Worm (Caenorhabditis elegans) whole organism, L4 larva: Measurements from ENCODE around the gene cpr-8.

Experiments
- F26F4.8 ChIP-seq: fragments of 200-800 bp; sonication (Bioruptor generic); conservative IDR thresholded peaks from 2 replicates; pipeline ENCODE4 v1.3.6; 2022; ENCODE audit warnings: missing genetic modification characterization, missing compliant biosample characterization
- F44E2.7 ChIP-seq: fragments of 200-800 bp; sonication (Bioruptor generic); IDR thresholded peaks from 2 replicates; pipeline ENCODE4 v2.1.2; 2022; ENCODE audit warnings: missing genetic modification characterization, missing compliant biosample characterization
- F49E8.2 ChIP-seq: sonication (generic microtip); optimal IDR thresholded peaks from 2 replicates; lab custom pipeline; 2016; ENCODE audit warnings: missing compliant biosample characterization, mild to moderate bottlenecking, missing genetic modification characterization, borderline replicate concordance
- R02D3.7 ChIP-seq: fragments of 150-350 bp; sonication (generic microtip); optimal IDR thresholded peaks from 3 replicates; lab custom pipeline; 2014; ENCODE audit warnings: missing biosample characterization, missing genetic modification characterization
- Y48G9A.11 ChIP-seq: fragments of 200-800 bp; sonication (Bioruptor generic); IDR thresholded peaks from 2 replicates; pipeline ENCODE4 v1.3.6; 2022; ENCODE audit warnings: missing genetic modification reagents, missing genetic modification characterization, missing compliant biosample characterization
- Y75B8A.6 ChIP-seq: fragments of 200-800 bp; sonication (Bioruptor generic); IDR thresholded peaks from 2 replicates; pipeline ENCODE4 v1.3.6; 2022; ENCODE audit warnings: missing genetic modification reagents, missing genetic modification characterization, missing compliant biosample characterization
- ZK337.2 ChIP-seq: fragments of 200-800 bp; sonication (Bioruptor generic); IDR thresholded peaks from 2 replicates; pipeline ENCODE4 v1.3.6; 2022; ENCODE audit warnings: missing genetic modification reagents, missing genetic modification characterization, missing compliant biosample characterization
- aha-1 ChIP-seq: fragments of 150-350 bp; peaks from one replicate; lab custom pipeline; 2014; ENCODE audit warnings: missing biosample characterization, missing genetic modification characterization
- aly-2 ChIP-seq: sonication (generic microtip); optimal IDR thresholded peaks from 2 replicates; lab custom pipeline; 2018; ENCODE audit warnings: missing biosample characterization, missing genetic modification characterization
- attf-4 ChIP-seq: sonication (generic microtip); optimal IDR thresholded peaks from 3 replicates; lab custom pipeline; 2017; ENCODE audit warnings: missing biosample characterization, missing genetic modification characterization
- ceh-20 ChIP-seq: fragments of 200-800 bp; sonication (Bioruptor generic); IDR thresholded peaks from 2 replicates; pipeline ENCODE4 v1.3.6; 2022; ENCODE audit warnings: missing genetic modification reagents, missing genetic modification characterization, missing compliant biosample characterization
- ceh-28 ChIP-seq: fragments of 150-350 bp; optimal IDR thresholded peaks from 2 replicates; lab custom pipeline; 2014; ENCODE audit warnings: missing biosample characterization, missing genetic modification reagents, missing genetic modification characterization
- ceh-32 ChIP-seq: sonication (generic microtip); optimal IDR thresholded peaks from 2 replicates; lab custom pipeline; 2016; ENCODE audit warnings: mild to moderate bottlenecking, missing genetic modification characterization, missing compliant biosample characterization; ENCODE audit not compliant: poor library complexity
- ceh-44 ChIP-seq: fragments of 200-800 bp; sonication (Bioruptor generic); IDR thresholded peaks from 2 replicates; pipeline ENCODE4 v1.3.6; 2022; ENCODE audit warnings: missing genetic modification reagents, missing genetic modification characterization, missing compliant biosample characterization
- ceh-62 ChIP-seq: sonication (generic microtip); optimal IDR thresholded peaks from 2 replicates; lab custom pipeline; 2017; ENCODE audit warnings: missing biosample characterization, missing genetic modification characterization
- ces-1 ChIP-seq: fragments of 150-350 bp; sonication (generic microtip); optimal IDR thresholded peaks from 4 replicates; lab custom pipeline; 2014; ENCODE audit warnings: missing biosample characterization, missing genetic modification reagents, missing genetic modification characterization
- ctbp-1 ChIP-seq: fragments of 200-800 bp; sonication (Bioruptor generic); IDR thresholded peaks from 2 replicates; pipeline ENCODE4 v1.3.6; 2022; ENCODE audit warnings: missing genetic modification reagents, missing genetic modification characterization, missing compliant biosample characterization
- dmd-6 ChIP-seq: fragments of 200-800 bp; sonication (Bioruptor generic); IDR thresholded peaks from 2 replicates; pipeline ENCODE4 v1.3.6; 2022; ENCODE audit warnings: missing genetic modification reagents, missing genetic modification characterization, missing compliant biosample characterization
- egl-27 ChIP-seq: sonication (generic microtip); optimal IDR thresholded peaks from 3 replicates; lab custom pipeline; 2017; ENCODE audit warnings: missing biosample characterization, missing genetic modification reagents, missing genetic modification characterization
- fkh-10 ChIP-seq: fragments of 150-350 bp; optimal IDR thresholded peaks from 2 replicates; lab custom pipeline; 2014; ENCODE audit warnings: missing biosample characterization, missing genetic modification reagents, missing genetic modification characterization
- hlh-30 ChIP-seq: sonication (generic microtip); optimal IDR thresholded peaks from 2 replicates; lab custom pipeline; 2017; ENCODE audit warnings: antibody characterized with exemption, mild to moderate bottlenecking, missing genetic modification characterization, missing compliant biosample characterization; ENCODE audit not compliant: insufficient read depth
- lim-7 ChIP-seq: fragments of 200-800 bp; sonication (Bioruptor generic); IDR thresholded peaks from 2 replicates; pipeline ENCODE4 v1.3.6; 2022; ENCODE audit warnings: missing genetic modification characterization, missing compliant biosample characterization
- lin-1 ChIP-seq: fragments of 200-800 bp; sonication (Bioruptor generic); IDR thresholded peaks from 2 replicates; pipeline ENCODE4 v1.3.6; 2022; ENCODE audit warnings: missing genetic modification reagents, missing genetic modification characterization, missing compliant biosample characterization
- lin-13 ChIP-seq: fragments of 150-350 bp; optimal IDR thresholded peaks from 2 replicates; lab custom pipeline; 2014; ENCODE audit warnings: missing biosample characterization, missing genetic modification reagents, missing genetic modification characterization
- madf-5 ChIP-seq, 2 experiments: fragments of 200-800 bp; sonication (Bioruptor generic); IDR thresholded peaks; 2 replicates each; pipeline ENCODE4 v1.3.6; 2022; ENCODE audit warnings: missing compliant biosample characterization in 2 of 2, missing genetic modification characterization in 2 of 2
- madf-9 ChIP-seq: fragments of 200-800 bp; sonication (Bioruptor generic); conservative IDR thresholded peaks from 2 replicates; pipeline ENCODE4 v1.3.6; 2022; ENCODE audit warnings: missing genetic modification reagents, missing genetic modification characterization, missing compliant biosample characterization
- mxl-2 ChIP-seq: fragments of 200-800 bp; sonication (Bioruptor generic); conservative IDR thresholded peaks from 2 replicates; pipeline ENCODE4 v1.3.6; 2022; ENCODE audit warnings: missing genetic modification reagents, missing genetic modification characterization, missing compliant biosample characterization
- nhr-10 ChIP-seq: fragments of 150-350 bp; optimal IDR thresholded peaks from 2 replicates; lab custom pipeline; 2014; ENCODE audit warnings: missing biosample characterization, missing genetic modification characterization
- nhr-102 ChIP-seq: sonication (generic microtip); optimal IDR thresholded peaks from 2 replicates; lab custom pipeline; 2016; ENCODE audit warnings: mild to moderate bottlenecking, missing genetic modification characterization, moderate library complexity, missing compliant biosample characterization
- nhr-237 ChIP-seq: sonication (generic microtip); optimal IDR thresholded peaks from 2 replicates; lab custom pipeline; 2017; ENCODE audit warnings: missing biosample characterization, missing genetic modification characterization
- nhr-25 ChIP-seq: sonication (generic microtip); optimal IDR thresholded peaks from 2 replicates; lab custom pipeline; 2017; ENCODE audit warnings: missing genetic modification characterization, mild to moderate bottlenecking, missing compliant biosample characterization, antibody characterized with exemption, moderate library complexity, borderline replicate concordance; ENCODE audit not compliant: insufficient read depth
- nhr-28 ChIP-seq: fragments of 150-350 bp; optimal IDR thresholded peaks from 2 replicates; lab custom pipeline; 2014; ENCODE audit warnings: missing biosample characterization, missing genetic modification characterization
- nhr-42 ChIP-seq: fragments of 200-800 bp; sonication (Bioruptor generic); IDR thresholded peaks from 2 replicates; pipeline ENCODE4 v1.3.6; 2022; ENCODE audit warnings: missing genetic modification characterization, missing compliant biosample characterization
- nhr-76 ChIP-seq: fragments of 150-350 bp; optimal IDR thresholded peaks from 2 replicates; lab custom pipeline; 2014; ENCODE audit warnings: missing biosample characterization, missing genetic modification characterization
- php-3 ChIP-seq: fragments of 200-800 bp; sonication (Bioruptor generic); IDR thresholded peaks from 2 replicates; pipeline ENCODE4 v1.3.6; 2022; ENCODE audit warnings: missing genetic modification reagents, missing genetic modification characterization, missing compliant biosample characterization
- pqm-1 ChIP-seq: sonication (generic microtip); optimal IDR thresholded peaks from 2 replicates; lab custom pipeline; 2017; ENCODE audit warnings: missing biosample characterization, missing genetic modification characterization
- set-16 ChIP-seq: fragments of 200-800 bp; sonication (Bioruptor generic); IDR thresholded peaks from 2 replicates; pipeline ENCODE4 v1.3.6; 2022; ENCODE audit warnings: missing genetic modification reagents, missing genetic modification characterization, missing compliant biosample characterization
- snpc-1.2 ChIP-seq: fragments of 200-800 bp; sonication (Bioruptor generic); IDR thresholded peaks from 2 replicates; pipeline ENCODE4 v1.3.6; 2022; ENCODE audit warnings: missing genetic modification reagents, missing genetic modification characterization, missing compliant biosample characterization
- snpc-4 ChIP-seq: fragments of 150-350 bp; optimal IDR thresholded peaks from 2 replicates; lab custom pipeline; 2014; ENCODE audit warnings: missing biosample characterization, missing genetic modification characterization
- spr-3 ChIP-seq: fragments of 200-800 bp; sonication (Bioruptor generic); optimal IDR thresholded peaks from 2 replicates; lab custom pipeline; 2018; ENCODE audit warnings: mild to moderate bottlenecking, missing genetic modification characterization, missing compliant biosample characterization
- tag-97 ChIP-seq: fragments of 200-800 bp; sonication (Bioruptor generic); IDR thresholded peaks from 2 replicates; pipeline ENCODE4 v1.3.6; 2022; ENCODE audit warnings: missing genetic modification characterization, missing compliant biosample characterization
- unc-62 ChIP-seq, 3 experiments: fragments of 150-350 bp in 1 of 3; sonication (generic microtip); optimal IDR thresholded peaks in 2 of 3; peaks in 1 of 3; 1 replicate in 1 of 3; 2 replicates in 2 of 3; lab custom pipeline; 2014 to 2017; ENCODE audit warnings: missing biosample characterization in 3 of 3, missing genetic modification characterization in 3 of 3, missing genetic modification reagents in 3 of 3, missing genotype in 1 of 3
- vab-7 ChIP-seq: fragments of 200-800 bp; sonication (Bioruptor generic); IDR thresholded peaks from 2 replicates; pipeline ENCODE4 v1.3.6; 2022; ENCODE audit warnings: missing genetic modification reagents, missing genetic modification characterization, missing compliant biosample characterization
- zfp-2 ChIP-seq: sonication (generic microtip); optimal IDR thresholded peaks from 2 replicates; lab custom pipeline; 2016; ENCODE audit warnings: mild to moderate bottlenecking, missing genetic modification characterization, missing compliant biosample characterization
- zfp-3 ChIP-seq: fragments of 200-800 bp; sonication (Bioruptor generic); conservative IDR thresholded peaks from 2 replicates; pipeline ENCODE4 v1.3.6; 2022; ENCODE audit warnings: missing genetic modification reagents, missing genetic modification characterization, missing compliant biosample characterization
- zip-11 ChIP-seq: fragments of 200-800 bp; sonication (Bioruptor generic); IDR thresholded peaks from 2 replicates; pipeline ENCODE4 v1.3.6; 2022; ENCODE audit warnings: missing genetic modification characterization, missing compliant biosample characterization
- ztf-11 ChIP-seq: fragments of 150-350 bp; optimal IDR thresholded peaks from 2 replicates; lab custom pipeline; 2014; ENCODE audit warnings: missing biosample characterization, missing genetic modification characterization
- ztf-7 ChIP-seq: fragments of 150-350 bp; optimal IDR thresholded peaks from 2 replicates; lab custom pipeline; 2014; ENCODE audit warnings: missing biosample characterization, missing genetic modification characterization

The cpr-8 gene

ce11 chrV:1153925-1154324 lies 19.5 kb downstream of the cpr-8 start (continued):
- TF ChIP-seq madf-9 (GFP tag; lab: Robert Waterston, UW) (0 out of 2 replicates have a peak, but pooled peaks have one; percentile 24), set-16 (GFP tag; lab: Robert Waterston, UW) (peak; percentile 67), ceh-20 (0 out of 2 replicates have a peak, but pooled peaks have one; percentile 44)

DNA sequence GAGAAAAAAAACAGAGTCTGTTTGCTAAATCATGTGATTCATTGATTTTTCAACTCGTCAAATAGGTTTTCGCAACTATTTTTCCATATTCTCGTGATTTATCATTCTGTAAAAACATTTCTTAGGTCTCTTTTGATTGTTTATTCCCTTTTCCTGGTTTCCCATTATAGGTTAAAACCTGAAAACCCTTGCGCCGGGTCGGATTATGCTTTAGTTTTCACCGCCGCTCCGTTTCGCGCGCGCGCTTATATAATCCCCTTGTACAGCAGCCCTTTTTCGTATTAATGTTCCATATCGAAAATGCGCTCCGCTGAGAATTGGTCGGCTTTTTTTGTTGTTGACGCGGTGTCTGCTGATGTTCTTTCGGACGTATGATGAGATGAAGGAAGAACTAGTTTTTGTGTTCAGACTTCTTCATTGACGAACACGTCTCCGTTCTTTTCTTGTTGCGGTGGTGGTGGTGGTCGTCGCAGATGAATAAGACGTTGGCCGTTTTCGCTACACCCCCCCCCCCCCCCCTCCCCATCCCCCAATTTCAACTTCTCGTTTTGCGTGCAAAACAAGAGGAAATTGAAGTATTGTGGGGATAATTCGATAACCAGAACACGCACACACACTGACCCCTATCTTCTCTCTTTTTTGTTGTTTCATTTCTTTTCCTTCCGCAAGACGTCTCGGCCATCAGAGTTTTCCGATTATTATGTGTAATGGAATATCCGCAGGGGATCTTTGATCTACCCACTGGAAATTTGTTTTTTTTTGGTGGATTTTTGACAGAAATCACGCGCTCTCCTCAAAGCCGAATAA lies 20.3 kb downstream of the cpr-8 start:
- TF ChIP-seq lim-7 (GFP tag; lab: Robert Waterston, UW) (no peak), ZK337.2 (no peak), tag-97 (GFP tag; lab: Robert Waterston, UW) (no peak), ctbp-1 (no peak; the same call in 1 of the 2 replicates), nhr-42 (GFP tag; lab: Robert Waterston, UW) (no peak), vab-7 (GFP tag; lab: Robert Waterston, UW) (no peak), R02D3.7 (tag; lab: Kevin White, UChicago) (no peak), egl-27 (tag; lab: Kevin White, UChicago) (no peak), zfp-2 (tag; lab: Kevin White, UChicago) (no peak), nhr-76 (no peak), fkh-10 (no peak), F44E2.7 (GFP tag; lab: Robert Waterston, UW) (no peak), ceh-20 (no peak), mxl-2 (GFP tag; lab: Robert Waterston, UW) (no peak; the same call in 1 of the 2 replicates), nhr-102 (tag; lab: Kevin White, UChicago) (no peak), zfp-3 (GFP tag; lab: Robert Waterston, UW) (no peak), Y48G9A.11 (no peak), php-3 (no peak), snpc-1.2 (GFP tag; lab: Robert Waterston, UW) (no peak), attf-4 (no peak), spr-3 (no peak), lin-1 (GFP tag; lab: Robert Waterston, UW) (no peak), ztf-7 (tag; lab: Kevin White, UChicago) (no peak), ceh-28 (tag; lab: Kevin White, UChicago) (no peak), nhr-25 (tag; lab: Kevin White, UChicago) (no peak), ces-1 (GFP tag; lab: Kevin White, UChicago) (no peak), F49E8.2 (tag; lab: Kevin White, UChicago) (no peak), unc-62 (GFP tag; optimal IDR thresholded peaks at IDR 0.05 in 1 of 2; lab: Kevin White, UChicago) (peak in 1 of 2 experiments; percentile 41), unc-62 (tag; optimal IDR thresholded peaks at IDR 0.05; lab: Kevin White, UChicago) (no peak), zip-11 (GFP tag; lab: Robert Waterston, UW) (no peak), ceh-32 (tag; lab: Kevin White, UChicago) (no peak), pqm-1 (tag; lab: Kevin White, UChicago) (no peak), F26F4.8 (no peak), ceh-62 (no peak), aly-2 (tag; lab: Kevin White, UChicago) (no peak), nhr-237 (no peak), aha-1 (tag; lab: Kevin White, UChicago) (peak; percentile 98), madf-5 (GFP tag; IDR thresholded peaks at IDR 0.05; lab: Robert Waterston, UW) (no peak), Y75B8A.6 (GFP tag; lab: Robert Waterston, UW) (no peak), nhr-10 (tag; lab: Kevin White, UChicago) (no peak), lin-13 (GFP tag; lab: Kevin White, UChicago) (no peak), ztf-11 (tag; lab: Kevin White, UChicago) (no peak), dmd-6 (GFP tag; lab: Robert Waterston, UW) (no peak), nhr-28 (tag; lab: Kevin White, UChicago) (peak; percentile 23), hlh-30 (tag; lab: Kevin White, UChicago) (peak; percentile 55), ceh-44 (GFP tag; lab: Robert Waterston, UW) (no peak), snpc-4 (no peak)
